Fruit fly (Drosophila melanogaster): ENCODE measurements around the gene Mvb12.

The Mvb12 gene

dm6 chrX:18091159-18091676, 9.9 kb downstream of the Mvb12 start, which contains the start of gene scu (continued):
- TF ChIP-seq CG7368 (GFP tag; optimal IDR thresholded peaks at IDR 0.05) (peak; percentile 36), CG31627 (GFP tag; optimal IDR thresholded peaks at IDR 0.05) (no peak), Lpt (GFP tag; optimal IDR thresholded peaks at IDR 0.05) (peak; percentile 64), Blimp-1 (GFP tag; optimal IDR thresholded peaks at IDR 0.05) (peak; percentile 49), Eip75B (GFP tag; optimal IDR thresholded peaks at IDR 0.05) (peak; percentile 45), CG4318 (GFP tag; optimal IDR thresholded peaks at IDR 0.05) (no peak), CG1621 (tag; optimal IDR thresholded peaks at IDR 0.05) (peak; percentile 78), spab (GFP tag; optimal IDR thresholded peaks at IDR 0.05) (peak; percentile 73), acj6 (GFP tag; optimal IDR thresholded peaks at IDR 0.05) (no peak), Ets96B (tag; optimal IDR thresholded peaks at IDR 0.05) (peak; percentile 57), CG11762 (GFP tag; optimal IDR thresholded peaks at IDR 0.05; ENCODE audit: insufficient read depth) (peak; percentile 43), CG8632 (GFP tag; optimal IDR thresholded peaks at IDR 0.05) (no peak), Eip93F (GFP tag; optimal IDR thresholded peaks at IDR 0.05) (no peak), eg (GFP tag; IDR thresholded peaks at IDR 0.05) (peak; percentile 65; the same call in 1 of the 3 replicates), CG11902 (GFP tag; optimal IDR thresholded peaks at IDR 0.05) (no peak), dsx (GFP tag; optimal IDR thresholded peaks at IDR 0.05; ENCODE audit: poor library complexity, severe bottlenecking) (peak; percentile 55), CG15336 (GFP tag; IDR thresholded peaks at IDR 0.05) (peak; percentile 59), achi (GFP tag; optimal IDR thresholded peaks at IDR 0.05) (peak; percentile 5), Hr38 (GFP tag; optimal IDR thresholded peaks at IDR 0.05) (no peak), fd85E (GFP tag; optimal IDR thresholded peaks at IDR 0.05) (no peak), CG9139 (GFP tag; optimal IDR thresholded peaks at IDR 0.05) (peak; percentile 94), Sox14 (GFP tag; optimal IDR thresholded peaks at IDR 0.05) (peak; percentile 54), cyc (GFP tag; optimal IDR thresholded peaks at IDR 0.05) (no peak)

dm6 chrX:18090333-18090732, 10.8 kb downstream of the Mvb12 start, which contains the start of gene Swt1:
Gene Swt1, minus strand, starts transcription at chrX:18090509.
- TF ChIP-seq dsx (GFP tag; optimal IDR thresholded peaks at IDR 0.05; ENCODE audit: poor library complexity, severe bottlenecking) (no peak), Hr4 (GFP tag; optimal IDR thresholded peaks at IDR 0.05) (no peak), achi (GFP tag; optimal IDR thresholded peaks at IDR 0.05) (no peak), CG15336 (GFP tag; IDR thresholded peaks at IDR 0.05) (no peak), CG7368 (GFP tag; optimal IDR thresholded peaks at IDR 0.05) (no peak), Blimp-1 (GFP tag; optimal IDR thresholded peaks at IDR 0.05) (no peak), CG3032 (tag; optimal IDR thresholded peaks at IDR 0.05) (no peak), ss (GFP tag; optimal IDR thresholded peaks at IDR 0.05) (no peak), CG1621 (tag; optimal IDR thresholded peaks at IDR 0.05) (no peak), CG32006 (GFP tag; optimal IDR thresholded peaks at IDR 0.05) (no peak), Sox15 (GFP tag; optimal IDR thresholded peaks at IDR 0.05) (no peak), Eip75B (GFP tag; optimal IDR thresholded peaks at IDR 0.05) (no peak)

dm6 chrX:18088432-18088831, 12.7 kb downstream of the Mvb12 start, which contains the start of gene CG7536:
Gene CG7536, minus strand, starts transcription at chrX:18088532.
- TF ChIP-seq CG15336 (GFP tag; IDR thresholded peaks at IDR 0.05): no peak
- TF ChIP-seq Ets96B (tag; optimal IDR thresholded peaks at IDR 0.05): no peak
- no peak for TF ChIP-seq Hr38 (GFP tag; optimal IDR thresholded peaks at IDR 0.05)
- no peak for TF ChIP-seq CG6163 (GFP tag; IDR thresholded peaks at IDR 0.05)
- TF ChIP-seq CG11294 (GFP tag; IDR thresholded peaks at IDR 0.05): no peak
- TF ChIP-seq CG6854 (GFP tag; optimal IDR thresholded peaks at IDR 0.05): no peak
- no peak for TF ChIP-seq salr (GFP tag; optimal IDR thresholded peaks at IDR 0.05)
- no peak for TF ChIP-seq CG32006 (GFP tag; optimal IDR thresholded peaks at IDR 0.05)

- TF ChIP-seq Hr39 (GFP tag; optimal IDR thresholded peaks at IDR 0.05) (peak; percentile 83), CG6854 (GFP tag; optimal IDR thresholded peaks at IDR 0.05) (no peak), Sox15 (GFP tag; optimal IDR thresholded peaks at IDR 0.05) (peak; percentile 66), Ets96B (tag; optimal IDR thresholded peaks at IDR 0.05) (peak; percentile 75), CG16779 (tag; optimal IDR thresholded peaks at IDR 0.05) (peak; percentile 35), pdm3 (GFP tag; optimal IDR thresholded peaks at IDR 0.05) (peak; percentile 86), esn (GFP tag; optimal IDR thresholded peaks at IDR 0.05) (peak; percentile 82), CG6792 (GFP tag; optimal IDR thresholded peaks at IDR 0.05) (peak; percentile 69), Eip78C (GFP tag) (peak; percentile 92), CG4318 (GFP tag; optimal IDR thresholded peaks at IDR 0.05) (peak; percentile 64), Smox (GFP tag; optimal IDR thresholded peaks at IDR 0.05) (peak; percentile 82), lz (GFP tag; optimal IDR thresholded peaks at IDR 0.05) (peak; percentile 85), svp (GFP tag) (peak; percentile 89), CG34406 (GFP tag; optimal IDR thresholded peaks at IDR 0.05) (peak; percentile 69), Sox14 (GFP tag; optimal IDR thresholded peaks at IDR 0.05) (peak; percentile 88), CG1621 (tag; optimal IDR thresholded peaks at IDR 0.05) (peak; percentile 54), cyc (GFP tag; optimal IDR thresholded peaks at IDR 0.05) (peak; percentile 84), CG32006 (GFP tag; optimal IDR thresholded peaks at IDR 0.05) (peak; percentile 77), CG15336 (GFP tag; IDR thresholded peaks at IDR 0.05) (no peak), eg (GFP tag; IDR thresholded peaks at IDR 0.05) (peak; percentile 70; the same call in 2 of the 3 replicates), Hr4 (GFP tag; optimal IDR thresholded peaks at IDR 0.05) (peak; percentile 75), CG3032 (tag; optimal IDR thresholded peaks at IDR 0.05) (peak; percentile 72), CG10631 (GFP tag; optimal IDR thresholded peaks at IDR 0.05) (peak; percentile 83), OdsH (GFP tag; optimal IDR thresholded peaks at IDR 0.05) (peak; percentile 81)
These were observed 15.7 kb downstream of the Mvb12 start, which contains the start of gene Ada3 for dm6 chrX:18085470-18085797. Gene Ada3, plus strand, starts transcription at chrX:18085761.

Measured in whole organism, prepupa.